Fruit fly (Drosophila melanogaster): ENCODE results near the gene Jon99Cii.

Jon99Cii gene

dm6 chr3R:29930286-29930685, 5.9 kb upstream of the Jon99Cii start, which contains the start of gene alpha-Man-Ic:
alpha-Man-Ic (minus strand) TSS chr3R:29930386.
- TF ChIP-seq ab (GFP tag; optimal IDR thresholded peaks at IDR 0.05), result no peak
- TF ChIP-seq CG15073 (GFP tag; optimal IDR thresholded peaks at IDR 0.05), result no peak
- TF ChIP-seq MBD-R2 (GFP tag; IDR thresholded peaks at IDR 0.05), result no peak
- TF ChIP-seq stwl (tag; optimal IDR thresholded peaks at IDR 0.05), result no peak
- no peak for TF ChIP-seq emc (GFP tag; optimal IDR thresholded peaks at IDR 0.05)
- no peak for TF ChIP-seq NC2α (GFP tag; optimal IDR thresholded peaks at IDR 0.05)
- TF ChIP-seq Lpt (GFP tag; optimal IDR thresholded peaks at IDR 0.05), result no peak
- TF ChIP-seq MTF-1 (GFP tag; optimal IDR thresholded peaks at IDR 0.05; ENCODE audit: borderline replicate concordance), result no peak
- no peak for TF ChIP-seq CG13123 (GFP tag; optimal IDR thresholded peaks at IDR 0.05)
- TF ChIP-seq pzg (GFP tag; optimal IDR thresholded peaks at IDR 0.05), result no peak
- TF ChIP-seq ftz-f1 (GFP tag; optimal IDR thresholded peaks at IDR 0.05), result no peak
- TF ChIP-seq CG30431 (GFP tag; optimal IDR thresholded peaks at IDR 0.05), result no peak
- TF ChIP-seq CG13624 (GFP tag; optimal IDR thresholded peaks at IDR 0.05), result no peak

dm6 chr3R:29926955-29927354, 2.5 kb upstream of the Jon99Cii start, which contains the start of gene CG15522:
CG15522 (plus strand) TSS chr3R:29927255.
- TF ChIP-seq Dek (tag; optimal IDR thresholded peaks at IDR 0.05), result no peak
- no peak for TF ChIP-seq CHES-1-like (GFP tag; optimal IDR thresholded peaks at IDR 0.05)
- no peak for TF ChIP-seq CG8478 (optimal IDR thresholded peaks at IDR 0.05)
- no peak for TF ChIP-seq CG30020 (tag; optimal IDR thresholded peaks at IDR 0.05)
- no peak for TF ChIP-seq CG11504 (tag; optimal IDR thresholded peaks at IDR 0.05)
- TF ChIP-seq dysf (GFP tag; IDR thresholded peaks at IDR 0.05), result no peak
- TF ChIP-seq CG4282 (GFP tag; optimal IDR thresholded peaks at IDR 0.05), result no peak
- no peak for TF ChIP-seq chif (GFP tag; optimal IDR thresholded peaks at IDR 0.05)
- no peak for TF ChIP-seq maf-S (GFP tag; optimal IDR thresholded peaks at IDR 0.05)
- TF ChIP-seq bigmax (GFP tag; optimal IDR thresholded peaks at IDR 0.05), result no peak
- TF ChIP-seq Hr51 (GFP tag; optimal IDR thresholded peaks at IDR 0.05), result no peak
- no peak for TF ChIP-seq NfI (GFP tag; optimal IDR thresholded peaks at IDR 0.05)
- no peak for TF ChIP-seq disco-r (GFP tag; optimal IDR thresholded peaks at IDR 0.05)

dm6 chr3R:29926089-29926488, 1.7 kb upstream of the Jon99Cii start, which contains the start of gene Jon99Ci:
Jon99Ci (minus strand) TSS chr3R:29926189.
- TF ChIP-seq exex (tag; optimal IDR thresholded peaks at IDR 0.05) (peak; percentile 45), sug (tag; optimal IDR thresholded peaks at IDR 0.05) (peak; percentile 66), CG16779 (GFP tag; IDR thresholded peaks at IDR 0.05) (no peak)

- TF ChIP-seq exex (tag; optimal IDR thresholded peaks at IDR 0.05), result peak; percentile 45
Measured at dm6 chr3R:29921916-29922315, 2.5 kb downstream of the Jon99Cii start, which contains the start of gene Jon99Ciii. Jon99Ciii (plus strand) TSS chr3R:29922216.

- TF ChIP-seq CG1792 (GFP tag; optimal IDR thresholded peaks at IDR 0.05), result no peak
- TF ChIP-seq Fer2 (tag; optimal IDR thresholded peaks at IDR 0.05), result no peak
- TF ChIP-seq Hey (tag; optimal IDR thresholded peaks at IDR 0.05), result no peak
- TF ChIP-seq fd64A (GFP tag; optimal IDR thresholded peaks at IDR 0.05), result no peak
- no peak for TF ChIP-seq D19A (tag; optimal IDR thresholded peaks at IDR 0.05)
- no peak for TF ChIP-seq Optix (GFP tag; IDR thresholded peaks at IDR 0.05)
- TF ChIP-seq HLH54F (GFP tag; optimal IDR thresholded peaks at IDR 0.05), result no peak
- no peak for TF ChIP-seq kay (GFP tag; optimal IDR thresholded peaks at IDR 0.05)
- no peak for TF ChIP-seq kah (GFP tag; optimal IDR thresholded peaks at IDR 0.05)
- no peak for TF ChIP-seq CG12744 (GFP tag; optimal IDR thresholded peaks at IDR 0.05)
- TF ChIP-seq sd (tag; optimal IDR thresholded peaks at IDR 0.05), result no peak
- no peak for TF ChIP-seq CG16863 (GFP tag; optimal IDR thresholded peaks at IDR 0.05)
- TF ChIP-seq repo (GFP tag; optimal IDR thresholded peaks at IDR 0.05), result no peak
- no peak for TF ChIP-seq CG18262 (tag; optimal IDR thresholded peaks at IDR 0.05)
Measured at dm6 chr3R:29920189-29920588, 4.2 kb downstream of the Jon99Cii start, which contains the start of gene trp. trp (minus strand) TSS chr3R:29920289.
